Worm (Caenorhabditis elegans) whole organism, L4/young adult: ENCODE results near the gene F28C6.10.

Source experiments
- W03F9.2 ChIP-seq: fragments of 150-350 bp; optimal IDR thresholded peaks from 2 replicates; lab custom pipeline; 2014; ENCODE audit warnings: missing biosample characterization, missing genetic modification characterization
- dao-5 ChIP-seq: sonication (generic microtip); optimal IDR thresholded peaks from 2 replicates; lab custom pipeline; 2016; ENCODE audit warnings: missing genotype, missing genetic modification characterization, moderate library complexity, missing compliant biosample characterization
- him-1 ChIP-seq: sonication (generic microtip); optimal IDR thresholded peaks from 2 replicates; lab custom pipeline; 2016; ENCODE audit warnings: missing genotype, missing genetic modification reagents, missing genetic modification characterization, missing compliant biosample characterization

DNA sequence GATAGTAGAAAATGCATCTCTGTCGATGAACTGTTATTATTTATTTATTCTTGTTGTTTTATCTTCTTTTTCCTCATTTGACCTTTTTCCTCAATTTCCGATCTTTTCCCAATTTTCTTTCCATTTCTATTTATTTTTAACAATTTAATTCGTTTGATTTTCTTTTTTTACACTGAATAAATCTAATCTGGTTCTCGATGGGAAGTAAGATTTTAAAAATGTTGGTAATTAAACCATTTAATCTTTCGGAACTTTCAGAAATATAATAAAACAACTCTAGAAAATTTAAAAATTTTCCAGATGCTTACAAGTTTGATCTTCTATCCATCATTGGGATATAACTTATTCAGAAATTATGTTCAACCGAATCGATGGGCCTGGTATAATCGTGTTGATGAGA, 1.2 kb upstream of the F28C6.10 start, which contains the start of gene F28C6.8:
- TF ChIP-seq him-1 (tag; lab: Kevin White, UChicago) (no peak), dao-5 (tag; lab: Kevin White, UChicago) (no peak), W03F9.2 (tag; lab: Kevin White, UChicago) (no peak)
